Worm (Caenorhabditis elegans): Measurements from ENCODE around the gene ced-10.

ced-10 gene

DNA sequence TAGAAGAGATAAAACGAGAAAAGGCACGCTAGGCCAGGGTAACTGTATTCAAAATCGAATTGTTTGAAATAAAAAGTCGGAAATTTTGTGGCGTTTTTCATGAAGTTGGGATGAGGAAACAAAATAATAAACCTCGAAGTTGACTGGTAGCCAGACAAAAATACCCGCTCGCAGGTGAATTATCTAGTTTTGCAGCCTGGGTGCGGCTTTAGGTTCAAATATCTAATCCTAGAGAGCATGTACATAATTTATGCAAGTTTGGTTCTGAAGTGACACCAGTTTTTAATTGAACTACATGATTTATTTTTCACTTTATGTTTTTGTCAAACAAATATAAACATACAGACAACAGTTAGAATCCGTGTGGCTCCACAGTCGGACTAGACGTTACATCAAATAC is 27.6 kb downstream of the ced-10 start, which contains the start of gene srz-37:
TSS of gene srz-37 (minus strand) at position 101 of the 400 bp plus-strand sequence.
- TF ChIP-seq unc-62 (GFP tag; optimal IDR thresholded peaks at IDR 0.05) (no peak), F55B11.4 (tag; optimal IDR thresholded peaks at IDR 0.05; ENCODE audit: borderline replicate concordance, insufficient read depth) (no peak), cebp-1 (GFP tag; IDR thresholded peaks at IDR 0.05) (no peak), cebp-1 (tag; optimal IDR thresholded peaks at IDR 0.05) (no peak), ztf-28 (GFP tag; IDR thresholded peaks at IDR 0.05) (no peak), attf-6 (GFP tag; IDR thresholded peaks at IDR 0.05) (no peak), ztf-3 (GFP tag; optimal IDR thresholded peaks at IDR 0.05) (no peak), somi-1 (GFP tag; optimal IDR thresholded peaks at IDR 0.05) (no peak), C06A6.2 (GFP tag; conservative IDR thresholded peaks at IDR 0.05) (no peak), ceh-91 (GFP tag; IDR thresholded peaks at IDR 0.05) (no peak), F33H1.4 (GFP tag; IDR thresholded peaks at IDR 0.05) (no peak), bed-1 (GFP tag; IDR thresholded peaks at IDR 0.05) (no peak), F23B12.7 (tag; optimal IDR thresholded peaks at IDR 0.05; ENCODE audit: insufficient read depth) (no peak), cebp-2 (GFP tag; IDR thresholded peaks at IDR 0.05) (no peak), athp-1 (tag; optimal IDR thresholded peaks at IDR 0.05) (no peak), pbrm-1 (GFP tag; IDR thresholded peaks at IDR 0.05) (no peak)

DNA sequence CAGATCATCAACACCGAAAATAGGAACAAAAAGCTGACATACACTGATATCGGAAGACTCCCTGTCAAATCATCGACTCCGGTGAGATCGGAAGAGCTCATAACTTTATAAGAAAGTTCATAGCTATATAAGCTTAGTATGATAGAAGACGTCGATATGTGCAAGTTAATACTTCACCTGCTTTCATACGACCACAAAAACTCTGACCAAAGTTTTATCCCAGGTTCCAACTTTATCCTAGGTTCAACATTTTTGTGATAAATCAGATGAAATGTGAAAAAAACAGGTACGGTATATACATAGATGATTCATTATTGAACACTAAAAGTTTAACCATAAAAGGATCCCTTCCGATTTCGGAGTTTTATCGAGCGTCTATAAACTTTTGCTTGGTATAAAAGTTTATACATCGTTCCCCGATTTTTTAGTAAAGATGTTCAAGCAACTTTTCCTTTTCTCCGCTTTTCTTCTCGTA is 30.4 kb downstream of the ced-10 start, which contains the start of the genes srz-70 and C09G12.5:
TSS of gene srz-70 (minus strand) at position 101 of the 475 bp plus-strand sequence.
TSS of gene C09G12.5 (plus strand) at position 425 of the 475 bp plus-strand sequence.
- TF ChIP-seq him-1 (tag; optimal IDR thresholded peaks at IDR 0.05) (no peak), mel-28 (tag; optimal IDR thresholded peaks at IDR 0.05; ENCODE audit: borderline replicate concordance) (no peak), F33H1.4 (GFP tag; IDR thresholded peaks at IDR 0.05) (no peak)

DNA sequence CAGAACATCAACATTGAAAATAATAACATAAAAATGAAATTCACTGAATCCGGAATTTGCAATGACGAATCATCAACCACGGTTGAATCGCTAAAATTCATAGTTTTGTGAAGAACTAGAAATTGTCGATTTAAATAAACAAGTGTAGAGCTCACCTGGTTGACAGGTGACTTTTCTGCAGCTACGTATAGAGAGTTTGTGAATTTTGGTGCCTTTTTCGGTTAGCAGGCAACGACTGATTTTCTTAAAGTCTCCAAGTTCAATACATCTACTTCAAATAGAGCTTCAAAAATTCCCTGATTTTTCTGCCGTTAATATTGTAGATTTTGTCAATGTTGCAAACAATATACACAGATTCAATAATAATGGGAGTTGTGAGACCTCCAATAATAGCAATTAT is 32.2 kb downstream of the ced-10 start, which contains the start of gene srz-69:
TSS of gene srz-69 (minus strand) at position 101 of the 400 bp plus-strand sequence.
- no peak for TF ChIP-seq hlh-12 (tag; optimal IDR thresholded peaks at IDR 0.05)
- no peak for TF ChIP-seq egrh-3 (GFP tag; IDR thresholded peaks at IDR 0.05)
- no peak for TF ChIP-seq hmg-20 (GFP tag; IDR thresholded peaks at IDR 0.05)
- TF ChIP-seq hrde-1 (tag; optimal IDR thresholded peaks at IDR 0.05; ENCODE audit: borderline replicate concordance): no peak
- no peak for TF ChIP-seq cebp-1 (GFP tag; IDR thresholded peaks at IDR 0.05)
- no peak for TF ChIP-seq cebp-1 (tag; optimal IDR thresholded peaks at IDR 0.05)
- TF ChIP-seq repo-1 (tag; optimal IDR thresholded peaks at IDR 0.05): no peak
- TF ChIP-seq somi-1 (GFP tag; optimal IDR thresholded peaks at IDR 0.05): no peak
- TF ChIP-seq F57A8.1 (GFP tag; optimal IDR thresholded peaks at IDR 0.05): no peak
- TF ChIP-seq K12H6.12 (tag; optimal IDR thresholded peaks at IDR 0.05): no peak
- no peak for TF ChIP-seq let-607 (tag; optimal IDR thresholded peaks at IDR 0.05)
- TF ChIP-seq chd-7 (tag; optimal IDR thresholded peaks at IDR 0.05): no peak
- no peak for TF ChIP-seq atf-7 (tag; optimal IDR thresholded peaks at IDR 0.05)

DNA sequence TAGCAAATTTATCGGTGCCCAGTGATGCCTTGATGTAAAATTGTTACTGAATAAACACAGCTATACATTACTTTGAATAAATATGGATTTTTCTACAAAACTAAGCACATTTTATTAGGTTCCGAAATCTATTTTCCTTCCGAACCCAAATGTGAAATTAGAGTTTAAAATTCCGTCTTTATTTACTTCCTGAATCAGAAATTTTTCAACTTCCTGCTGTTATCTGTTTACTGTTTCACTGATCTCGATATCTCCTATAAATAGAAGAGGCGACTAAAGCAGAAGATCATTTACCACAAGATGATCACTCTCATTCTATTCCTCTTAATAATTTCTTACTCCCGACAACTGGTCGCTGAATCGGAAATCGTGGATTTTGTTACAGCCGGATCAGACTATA is 39.6 kb downstream of the ced-10 start, which contains the start of gene F58E2.2:
TSS of gene F58E2.2 (plus strand) at position 301 of the 400 bp plus-strand sequence.
- TF ChIP-seq egl-18 (GFP tag; IDR thresholded peaks at IDR 0.05) (no peak), lin-35 (GFP tag; optimal IDR thresholded peaks at IDR 0.05) (no peak), unc-130 (GFP tag; optimal IDR thresholded peaks at IDR 0.05) (no peak), ets-4 (GFP tag; optimal IDR thresholded peaks at IDR 0.05) (no peak), F55B11.4 (tag; optimal IDR thresholded peaks at IDR 0.05; ENCODE audit: borderline replicate concordance, insufficient read depth) (no peak), ccch-3 (GFP tag; optimal IDR thresholded peaks at IDR 0.05) (no peak), nfya-1 (tag; optimal IDR thresholded peaks at IDR 0.05; ENCODE audit: borderline replicate concordance, insufficient read depth) (no peak)

All from whole organism, young adult.